Worm (Caenorhabditis elegans) whole organism, L3 larva: ENCODE results near the gene dnj-1.

Source experiments
- ZK546.5 ChIP-seq: sonication (generic microtip); optimal IDR thresholded peaks from 2 replicates; lab custom pipeline; 2017; ENCODE audit warnings: missing biosample characterization, missing genetic modification characterization
- ama-1 ChIP-seq: fragments of 150-350 bp; optimal IDR thresholded peaks from 2 replicates; lab custom pipeline; 2018
- ceh-82 ChIP-seq: fragments of 150-350 bp; optimal IDR thresholded peaks from 2 replicates; lab custom pipeline; 2014; ENCODE audit warnings: missing biosample characterization, missing genetic modification characterization
- elt-1 ChIP-seq: fragments of 150-350 bp; optimal IDR thresholded peaks from 2 replicates; lab custom pipeline; 2014; ENCODE audit warnings: missing biosample characterization, missing genetic modification characterization
- elt-3 ChIP-seq, 3 experiments: fragments of 150-350 bp in 1 of 3; sonication (generic microtip) in 2 of 3; optimal IDR thresholded peaks; 2 replicates in 2 of 3; 4 replicates in 1 of 3; lab custom pipeline; 2014 to 2017; ENCODE audit warnings: missing biosample characterization in 3 of 3, missing genetic modification characterization in 3 of 3
- fos-1 ChIP-seq: fragments of 150-350 bp; optimal IDR thresholded peaks from 2 replicates; lab custom pipeline; 2014; ENCODE audit warnings: missing biosample characterization, missing genetic modification characterization
- zag-1 ChIP-seq: fragments of 150-350 bp; optimal IDR thresholded peaks from 2 replicates; lab custom pipeline; 2014; ENCODE audit warnings: missing biosample characterization, missing genetic modification characterization

ce11 chrIV:11326939-11327565 lies 28.2 kb downstream of the dnj-1 start, which contains the start of gene B0035.21:
- TF ChIP-seq ZK546.5 (tag; lab: Kevin White, UChicago) (no peak), zag-1 (tag; lab: Kevin White, UChicago) (no peak), ceh-82 (tag; lab: Kevin White, UChicago) (no peak), ama-1 (lab: Kevin White, UChicago) (no peak), elt-1 (tag; lab: Kevin White, UChicago) (no peak), fos-1 (tag; lab: Kevin White, UChicago) (no peak), elt-3 (tag; optimal IDR thresholded peaks at IDR 0.05; lab: Kevin White, UChicago) (no peak)
